Worm (Caenorhabditis elegans) whole organism, L2 larva: ENCODE results near the gene myo-3.
A peak's percentile ranks its signal among the peaks of the same experiment; 100 is the strongest.

Source experiments
- C34F6.9 ChIP-seq: fragments of 150-350 bp; optimal IDR thresholded peaks from 2 replicates; lab custom pipeline; 2014; ENCODE audit warnings: missing biosample characterization, missing genetic modification characterization
- F13H6.1 ChIP-seq: sonication (generic microtip); optimal IDR thresholded peaks from 2 replicates; lab custom pipeline; 2016; ENCODE audit warnings: missing genetic modification characterization, missing compliant biosample characterization
- R02D3.7 ChIP-seq: fragments of 150-350 bp; optimal IDR thresholded peaks from 2 replicates; lab custom pipeline; 2014; ENCODE audit warnings: missing biosample characterization, missing genetic modification characterization
- Y55F3AM.14 ChIP-seq: fragments of 200-800 bp; sonication (Bioruptor generic); optimal IDR thresholded peaks from 2 replicates; lab custom pipeline; 2018; ENCODE audit warnings: mild to moderate bottlenecking, missing genetic modification characterization, missing compliant biosample characterization
- alr-1 ChIP-seq: fragments of 150-350 bp; optimal IDR thresholded peaks from 2 replicates; lab custom pipeline; 2014; ENCODE audit warnings: missing biosample characterization, missing genetic modification characterization
- ama-1 ChIP-seq: fragments of 150-350 bp; optimal IDR thresholded peaks from 2 replicates; lab custom pipeline; 2018; ENCODE audit warnings: inconsistent platforms
- blmp-1 ChIP-seq: sonication (generic microtip); optimal IDR thresholded peaks from 2 replicates; lab custom pipeline; 2017; ENCODE audit warnings: missing genetic modification characterization, mild to moderate bottlenecking, missing compliant biosample characterization, antibody characterized with exemption, moderate library complexity; ENCODE audit not compliant: insufficient read depth
- ceh-16 ChIP-seq: fragments of 150-350 bp; optimal IDR thresholded peaks from 2 replicates; lab custom pipeline; 2014; ENCODE audit warnings: missing biosample characterization, missing genetic modification characterization
- ceh-82 ChIP-seq: fragments of 150-350 bp; optimal IDR thresholded peaks from 2 replicates; lab custom pipeline; 2014; ENCODE audit warnings: missing biosample characterization, missing genetic modification characterization
- crh-2 ChIP-seq: sonication (generic microtip); optimal IDR thresholded peaks from 2 replicates; lab custom pipeline; 2017; ENCODE audit warnings: missing biosample characterization, missing genetic modification characterization
- dmd-4 ChIP-seq: sonication (generic microtip); optimal IDR thresholded peaks from 2 replicates; lab custom pipeline; 2017; ENCODE audit warnings: missing biosample characterization, missing genetic modification characterization
- egl-27 ChIP-seq: sonication (generic microtip); optimal IDR thresholded peaks from 3 replicates; lab custom pipeline; 2017; ENCODE audit warnings: missing biosample characterization, missing genetic modification reagents, missing genetic modification characterization
- elt-3 ChIP-seq: sonication (generic microtip); optimal IDR thresholded peaks from 2 replicates; lab custom pipeline; 2017; ENCODE audit warnings: missing biosample characterization, missing genetic modification characterization
- fos-1 ChIP-seq: fragments of 150-350 bp; optimal IDR thresholded peaks from 2 replicates; lab custom pipeline; 2014; ENCODE audit warnings: missing biosample characterization, missing genetic modification characterization
- lin-11 ChIP-seq: fragments of 150-350 bp; sonication (generic microtip); optimal IDR thresholded peaks from 2 replicates; lab custom pipeline; 2014; ENCODE audit warnings: missing biosample characterization, missing genetic modification characterization, inconsistent platforms, mixed read lengths
- lin-13 ChIP-seq: fragments of 150-350 bp; optimal IDR thresholded peaks from 2 replicates; lab custom pipeline; 2014; ENCODE audit warnings: missing biosample characterization, missing genetic modification reagents, missing genetic modification characterization
- lin-39 ChIP-seq: fragments of 150-350 bp; optimal IDR thresholded peaks from 2 replicates; lab custom pipeline; 2014; ENCODE audit warnings: missing biosample characterization, missing genetic modification reagents, missing genetic modification characterization
- mab-5 ChIP-seq: fragments of 150-350 bp; optimal IDR thresholded peaks from 2 replicates; lab custom pipeline; 2014; ENCODE audit warnings: missing biosample characterization, missing genetic modification characterization
- mbf-1 ChIP-seq: sonication (generic microtip); optimal IDR thresholded peaks from 2 replicates; lab custom pipeline; 2017; ENCODE audit warnings: missing biosample characterization, missing genetic modification characterization
- mdl-1 ChIP-seq, 2 experiments: fragments of 150-350 bp in 1 of 2; sonication (generic microtip) in 1 of 2; optimal IDR thresholded peaks; 2 replicates each; lab custom pipeline; 2017; ENCODE audit warnings: missing biosample characterization in 2 of 2, missing genetic modification characterization in 2 of 2
- nhr-10 ChIP-seq: sonication (generic microtip); optimal IDR thresholded peaks from 2 replicates; lab custom pipeline; 2017; ENCODE audit warnings: missing biosample characterization, missing genetic modification characterization
- nhr-12 ChIP-seq: fragments of 150-350 bp; optimal IDR thresholded peaks from 2 replicates; lab custom pipeline; 2014; ENCODE audit warnings: missing biosample characterization, missing genetic modification characterization
- nhr-129 ChIP-seq: fragments of 150-350 bp; optimal IDR thresholded peaks from 2 replicates; lab custom pipeline; 2014; ENCODE audit warnings: missing biosample characterization, missing genetic modification characterization
- nhr-21 ChIP-seq: fragments of 150-350 bp; optimal IDR thresholded peaks from 2 replicates; lab custom pipeline; 2014; ENCODE audit warnings: missing biosample characterization, missing genetic modification characterization
- nhr-23 ChIP-seq: fragments of 150-350 bp; optimal IDR thresholded peaks from 2 replicates; lab custom pipeline; 2014; ENCODE audit warnings: missing biosample characterization, missing genetic modification reagents, missing genetic modification characterization
- nhr-237 ChIP-seq: fragments of 150-350 bp; optimal IDR thresholded peaks from 2 replicates; lab custom pipeline; 2014; ENCODE audit warnings: missing biosample characterization, missing genetic modification characterization
- nhr-25 ChIP-seq: fragments of 150-350 bp; sonication (generic microtip); optimal IDR thresholded peaks from 3 replicates; lab custom pipeline; 2014; ENCODE audit warnings: missing biosample characterization, missing genetic modification characterization
- nhr-6 ChIP-seq: fragments of 150-350 bp; optimal IDR thresholded peaks from 2 replicates; lab custom pipeline; 2014; ENCODE audit warnings: missing biosample characterization, missing genetic modification characterization
- sem-4 ChIP-seq: fragments of 150-350 bp; optimal IDR thresholded peaks from 2 replicates; lab custom pipeline; 2014; ENCODE audit warnings: missing biosample characterization, missing genetic modification reagents, missing genetic modification characterization
- skn-1 ChIP-seq: sonication (generic microtip); optimal IDR thresholded peaks from 2 replicates; lab custom pipeline; 2017; ENCODE audit warnings: missing biosample characterization, missing genetic modification characterization
- sma-3 ChIP-seq: sonication (generic microtip); optimal IDR thresholded peaks from 2 replicates; lab custom pipeline; 2016; ENCODE audit warnings: missing genetic modification reagents, missing genetic modification characterization, missing compliant biosample characterization
- sma-9 ChIP-seq, 2 experiments: fragments of 150-350 bp in 1 of 2; sonication (generic microtip) in 1 of 2; optimal IDR thresholded peaks; 2 replicates each; lab custom pipeline; 2014 to 2016; ENCODE audit warnings: missing genetic modification characterization in 2 of 2, mild to moderate bottlenecking in 1 of 2, missing biosample characterization in 1 of 2, missing compliant biosample characterization in 1 of 2, missing genetic modification reagents in 1 of 2, moderate library complexity in 1 of 2
- snpc-4 ChIP-seq: fragments of 150-350 bp; optimal IDR thresholded peaks from 2 replicates; lab custom pipeline; 2014; ENCODE audit warnings: missing biosample characterization, missing genetic modification characterization
- unc-55 ChIP-seq: fragments of 150-350 bp; sonication (generic microtip); optimal IDR thresholded peaks from 3 replicates; lab custom pipeline; 2014; ENCODE audit warnings: missing biosample characterization, missing genetic modification reagents, missing genetic modification characterization
- unc-62 ChIP-seq: fragments of 150-350 bp; optimal IDR thresholded peaks from 2 replicates; lab custom pipeline; 2014; ENCODE audit warnings: missing biosample characterization, missing genetic modification reagents, missing genetic modification characterization
- zag-1 ChIP-seq: fragments of 150-350 bp; optimal IDR thresholded peaks from 2 replicates; lab custom pipeline; 2014; ENCODE audit warnings: missing biosample characterization, missing genetic modification characterization
- ztf-1 ChIP-seq: fragments of 200-800 bp; sonication (Bioruptor generic); conservative IDR thresholded peaks from 2 replicates; pipeline ENCODE4 v1.3.6; 2022; ENCODE audit warnings: missing genetic modification characterization, missing compliant biosample characterization
- ztf-11 ChIP-seq: sonication (generic microtip); optimal IDR thresholded peaks from 2 replicates; lab custom pipeline; 2017; ENCODE audit warnings: missing biosample characterization, missing genetic modification characterization
- ztf-4 ChIP-seq: fragments of 150-350 bp; optimal IDR thresholded peaks from 2 replicates; lab custom pipeline; 2014; ENCODE audit warnings: missing biosample characterization, missing genetic modification characterization

The myo-3 gene

ce11 chrV:12199474-12199873 lies 34.7 kb downstream of the myo-3 start:
- TF ChIP-seq ztf-11 (tag; lab: Kevin White, UChicago) (no peak), mbf-1 (no peak), nhr-10 (tag; lab: Kevin White, UChicago) (no peak), elt-3 (no peak), ama-1 (lab: Kevin White, UChicago) (no peak), ceh-82 (no peak), zag-1 (tag; lab: Kevin White, UChicago) (no peak), egl-27 (tag; lab: Kevin White, UChicago) (peak; percentile 27), nhr-21 (tag; lab: Kevin White, UChicago) (peak; percentile 80), nhr-129 (tag; lab: Kevin White, UChicago) (no peak), fos-1 (peak; percentile 9), lin-11 (no peak), ceh-16 (no peak), sma-9 (GFP tag; optimal IDR thresholded peaks at IDR 0.05; lab: Kevin White, UChicago) (peak; percentile 77), sma-9 (tag; optimal IDR thresholded peaks at IDR 0.05; lab: Kevin White, UChicago) (no peak), nhr-25 (no peak), sem-4 (peak; percentile 3), Y55F3AM.14 (no peak), R02D3.7 (tag; lab: Kevin White, UChicago) (no peak), nhr-6 (no peak), mab-5 (no peak), skn-1 (tag; lab: Kevin White, UChicago) (no peak), nhr-12 (no peak), sma-3 (GFP tag; lab: Kevin White, UChicago) (peak; percentile 78), unc-55 (no peak), C34F6.9 (tag; lab: Kevin White, UChicago) (no peak), snpc-4 (tag; lab: Kevin White, UChicago) (no peak), mdl-1 (tag; optimal IDR thresholded peaks at IDR 0.05; lab: Kevin White, UChicago) (no peak), dmd-4 (tag; lab: Kevin White, UChicago) (no peak), ztf-1 (GFP tag; lab: Robert Waterston, UW) (no peak)

- TF ChIP-seq F13H6.1 (tag; lab: Kevin White, UChicago) (no peak), unc-62 (GFP tag; lab: Kevin White, UChicago) (no peak), ztf-4 (tag; lab: Kevin White, UChicago) (no peak), nhr-23 (no peak), blmp-1 (tag; lab: Kevin White, UChicago) (no peak), crh-2 (tag; lab: Kevin White, UChicago) (no peak), R02D3.7 (tag; lab: Kevin White, UChicago) (no peak), nhr-6 (no peak)
Observed at ce11 chrV:12198545-12198944, 35.6 kb downstream of the myo-3 start, which contains the start of gene lon-3. lon-3 (minus strand) TSS chrV:12198645.

DNA sequence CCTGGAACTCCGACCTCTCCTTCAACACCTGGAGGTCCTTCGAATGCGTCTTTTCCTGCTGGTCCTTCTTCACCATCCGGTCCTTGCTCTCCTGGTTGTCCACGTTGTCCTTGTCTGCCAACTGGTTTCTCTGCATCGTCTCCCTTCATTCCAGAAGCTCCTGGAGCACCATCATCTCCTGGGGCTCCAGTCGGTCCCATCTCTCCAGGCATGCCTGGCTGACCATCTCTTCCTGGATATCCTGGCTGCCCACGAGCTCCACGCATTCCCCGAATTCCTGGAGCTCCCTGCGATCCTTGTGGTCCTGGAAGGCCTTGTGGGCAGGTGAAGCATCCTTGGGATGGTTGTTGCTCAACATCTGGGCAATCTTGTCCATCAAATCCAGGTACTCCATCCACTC lies 36.4 kb downstream of the myo-3 start:
- TF ChIP-seq ztf-1 (GFP tag; lab: Robert Waterston, UW) (0 out of 2 replicates have a peak, but pooled peaks have one; percentile 44), alr-1 (tag; lab: Kevin White, UChicago) (no peak), R02D3.7 (tag; lab: Kevin White, UChicago) (no peak), F13H6.1 (tag; lab: Kevin White, UChicago) (no peak), skn-1 (tag; lab: Kevin White, UChicago) (no peak)

DNA sequence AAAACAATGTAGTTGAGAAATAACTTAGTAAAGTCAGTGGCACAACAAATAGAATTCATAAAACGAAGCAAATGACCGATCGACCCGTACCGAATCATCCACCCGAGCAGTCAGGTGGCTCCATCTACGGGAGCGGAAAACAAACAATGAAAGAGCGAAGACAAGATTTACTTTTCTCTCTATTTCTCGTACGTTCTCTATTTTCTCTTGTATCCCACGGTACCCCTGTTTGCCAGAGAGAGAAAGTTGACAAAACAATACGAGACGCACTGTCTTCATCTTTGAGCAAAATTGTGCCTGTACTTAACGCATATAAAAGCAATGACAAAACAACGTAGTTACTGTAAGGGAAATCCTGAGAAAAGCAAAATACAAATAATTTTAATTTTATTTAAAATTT lies 37.5 kb downstream of the myo-3 start:
- no peak for TF ChIP-seq unc-55
- TF ChIP-seq lin-39 (tag; lab: Kevin White, UChicago), result no peak
- peak; percentile 18 for TF ChIP-seq nhr-129 (tag; lab: Kevin White, UChicago)
- no peak for TF ChIP-seq dmd-4 (tag; lab: Kevin White, UChicago)
- TF ChIP-seq crh-2 (tag; lab: Kevin White, UChicago), result no peak
- TF ChIP-seq, all 48 proteins: peak for 1

ce11 chrV:12195845-12196244 lies 38.3 kb downstream of the myo-3 start, which contains the start of gene ZK836.3:
ZK836.3 (minus strand) TSS chrV:12195945.
- TF ChIP-seq ztf-1 (GFP tag; lab: Robert Waterston, UW) (no peak), nhr-129 (tag; lab: Kevin White, UChicago) (no peak), nhr-12 (no peak), dmd-4 (tag; lab: Kevin White, UChicago) (no peak), lin-13 (no peak), nhr-237 (tag; lab: Kevin White, UChicago) (no peak), R02D3.7 (tag; lab: Kevin White, UChicago) (no peak), sem-4 (no peak), Y55F3AM.14 (no peak), nhr-21 (tag; lab: Kevin White, UChicago) (no peak)
